Worm (Caenorhabditis elegans) whole organism, midembryonic: ENCODE measurements around the gene F10E7.2.

Experiments
- T22C8.4 ChIP-seq: fragments of 200-800 bp; sonication (Bioruptor generic); IDR thresholded peaks from 2 replicates; pipeline ENCODE4 v1.3.6; 2022; ENCODE audit warnings: missing genetic modification characterization, missing compliant biosample characterization
- cog-1 ChIP-seq: sonication (generic microtip); optimal IDR thresholded peaks from 2 replicates; lab custom pipeline; 2016; ENCODE audit warnings: missing genetic modification characterization, missing compliant biosample characterization
- flt-1 ChIP-seq: fragments of 200-800 bp; sonication (Bioruptor generic); IDR thresholded peaks from 2 replicates; pipeline ENCODE4 v1.3.6; 2022; ENCODE audit warnings: missing genetic modification characterization, missing compliant biosample characterization
- klf-2 ChIP-seq: fragments of 200-800 bp; sonication (Bioruptor generic); conservative IDR thresholded peaks from 2 replicates; pipeline ENCODE4 v1.3.6; 2022; ENCODE audit warnings: missing genetic modification reagents, missing genetic modification characterization, missing compliant biosample characterization
- med-1 ChIP-seq: sonication (generic microtip); optimal IDR thresholded peaks from 2 replicates; lab custom pipeline; 2017; ENCODE audit warnings: missing genetic modification characterization, mild to moderate bottlenecking, missing compliant biosample characterization, antibody characterized with exemption, missing genetic modification reagents; ENCODE audit not compliant: insufficient read depth
- ref-1 ChIP-seq: fragments of 200-800 bp; sonication (Bioruptor generic); conservative IDR thresholded peaks from 2 replicates; pipeline ENCODE4 v1.3.6; 2022; ENCODE audit warnings: missing genetic modification reagents, missing genetic modification characterization, missing compliant biosample characterization
- tab-1 ChIP-seq: fragments of 200-800 bp; sonication (Bioruptor generic); IDR thresholded peaks from 2 replicates; pipeline ENCODE4 v1.3.6; 2022; ENCODE audit warnings: missing genetic modification characterization, missing compliant biosample characterization
- ztf-23 ChIP-seq: fragments of 200-800 bp; sonication (Bioruptor generic); IDR thresholded peaks from 2 replicates; pipeline ENCODE4 v1.3.6; 2022; ENCODE audit warnings: missing genetic modification reagents, missing genetic modification characterization, missing compliant biosample characterization
- ztf-29 ChIP-seq: fragments of 200-800 bp; sonication (Bioruptor generic); IDR thresholded peaks from 2 replicates; pipeline ENCODE4 v1.3.6; 2022; ENCODE audit warnings: missing genetic modification reagents, missing genetic modification characterization, missing compliant biosample characterization

F10E7.2 gene

ce11 chrII:7165749-7166148, 43.7 kb downstream of the F10E7.2 start, which contains the start of gene mfsd-13.2:
Gene mfsd-13.2, minus strand, starts transcription at chrII:7165849.
- TF ChIP-seq T22C8.4 (GFP tag; lab: Robert Waterston, UW) (no peak), ztf-29 (GFP tag; lab: Robert Waterston, UW) (no peak), ref-1 (no peak), ztf-23 (no peak), flt-1 (GFP tag; lab: Robert Waterston, UW) (no peak), klf-2 (GFP tag; lab: Robert Waterston, UW) (no peak), cog-1 (tag; lab: Kevin White, UChicago) (no peak), med-1 (no peak), tab-1 (GFP tag; lab: Robert Waterston, UW) (no peak)

- TF ChIP-seq ref-1 (no peak), klf-2 (GFP tag; lab: Robert Waterston, UW) (no peak), T22C8.4 (GFP tag; lab: Robert Waterston, UW) (no peak), ztf-29 (GFP tag; lab: Robert Waterston, UW) (no peak), ztf-23 (no peak), cog-1 (tag; lab: Kevin White, UChicago) (no peak), flt-1 (GFP tag; lab: Robert Waterston, UW) (no peak), med-1 (no peak), tab-1 (GFP tag; lab: Robert Waterston, UW) (no peak)
These were observed 44.7 kb downstream of the F10E7.2 start for ce11 chrII:7166768-7167167.

- TF ChIP-seq T22C8.4 (GFP tag; lab: Robert Waterston, UW) (no peak), tab-1 (GFP tag; lab: Robert Waterston, UW) (no peak), ztf-29 (GFP tag; lab: Robert Waterston, UW) (no peak), cog-1 (tag; lab: Kevin White, UChicago) (no peak), med-1 (no peak), flt-1 (GFP tag; lab: Robert Waterston, UW) (no peak), ref-1 (no peak), ztf-23 (no peak), klf-2 (GFP tag; lab: Robert Waterston, UW) (no peak)
These were observed 46.7 kb downstream of the F10E7.2 start, which contains the start of gene col-36 for ce11 chrII:7168712-7169111. Gene col-36, minus strand, starts transcription at chrII:7168812.

ce11 chrII:7171305-7171998, 49.4 kb downstream of the F10E7.2 start, which contains the start of gene dyf-13:
Gene dyf-13, minus strand, starts transcription at chrII:7171355.
- TF ChIP-seq med-1 (no peak), klf-2 (GFP tag; lab: Robert Waterston, UW) (no peak), flt-1 (GFP tag; lab: Robert Waterston, UW) (no peak), ztf-29 (GFP tag; lab: Robert Waterston, UW) (no peak), ref-1 (no peak), T22C8.4 (GFP tag; lab: Robert Waterston, UW) (no peak), ztf-23 (no peak), tab-1 (GFP tag; lab: Robert Waterston, UW) (no peak), cog-1 (tag; lab: Kevin White, UChicago) (no peak)
